Worm (Caenorhabditis elegans) whole organism, L4 larva: Measurements from ENCODE around the gene F49E11.2.

Experiments
- F49E8.2 ChIP-seq: sonication (generic microtip); optimal IDR thresholded peaks from 2 replicates; lab custom pipeline; 2016; ENCODE audit warnings: missing compliant biosample characterization, mild to moderate bottlenecking, missing genetic modification characterization, borderline replicate concordance
- Y105C5A.15 ChIP-seq: fragments of 200-800 bp; sonication (Bioruptor generic); IDR thresholded peaks from 2 replicates; pipeline ENCODE4 v1.3.6; 2022; ENCODE audit warnings: missing genetic modification characterization, missing compliant biosample characterization
- Y48G9A.11 ChIP-seq: fragments of 200-800 bp; sonication (Bioruptor generic); IDR thresholded peaks from 2 replicates; pipeline ENCODE4 v1.3.6; 2022; ENCODE audit warnings: missing genetic modification reagents, missing genetic modification characterization, missing compliant biosample characterization
- ZK337.2 ChIP-seq: fragments of 200-800 bp; sonication (Bioruptor generic); IDR thresholded peaks from 2 replicates; pipeline ENCODE4 v1.3.6; 2022; ENCODE audit warnings: missing genetic modification reagents, missing genetic modification characterization, missing compliant biosample characterization
- ZK546.5 ChIP-seq, 2 experiments: sonication (generic microtip); optimal IDR thresholded peaks; 2 replicates each; lab custom pipeline; 2017; ENCODE audit warnings: missing biosample characterization in 2 of 2, missing genetic modification characterization in 2 of 2
- aha-1 ChIP-seq: fragments of 150-350 bp; peaks from one replicate; lab custom pipeline; 2014; ENCODE audit warnings: missing biosample characterization, missing genetic modification characterization
- aly-2 ChIP-seq: sonication (generic microtip); optimal IDR thresholded peaks from 2 replicates; lab custom pipeline; 2018; ENCODE audit warnings: missing biosample characterization, missing genetic modification characterization
- ceh-20 ChIP-seq: fragments of 200-800 bp; sonication (Bioruptor generic); IDR thresholded peaks from 2 replicates; pipeline ENCODE4 v1.3.6; 2022; ENCODE audit warnings: missing genetic modification reagents, missing genetic modification characterization, missing compliant biosample characterization
- ceh-28 ChIP-seq: fragments of 150-350 bp; optimal IDR thresholded peaks from 2 replicates; lab custom pipeline; 2014; ENCODE audit warnings: missing biosample characterization, missing genetic modification reagents, missing genetic modification characterization
- daf-16 ChIP-seq, 3 experiments: sonication (generic microtip); optimal IDR thresholded peaks; 2 replicates each; lab custom pipeline; 2016 to 2017; ENCODE audit warnings: missing genetic modification characterization in 3 of 3, missing genetic modification reagents in 3 of 3, mild to moderate bottlenecking in 2 of 3, missing compliant biosample characterization in 2 of 3, missing biosample characterization in 1 of 3, moderate library complexity in 1 of 3
- dmd-6 ChIP-seq: fragments of 200-800 bp; sonication (Bioruptor generic); IDR thresholded peaks from 2 replicates; pipeline ENCODE4 v1.3.6; 2022; ENCODE audit warnings: missing genetic modification reagents, missing genetic modification characterization, missing compliant biosample characterization
- dmd-9 ChIP-seq: fragments of 200-800 bp; sonication (Bioruptor generic); IDR thresholded peaks from 2 replicates; pipeline ENCODE4 v1.3.6; 2022; ENCODE audit warnings: missing genetic modification reagents, missing genetic modification characterization, missing compliant biosample characterization
- dpl-1 ChIP-seq: fragments of 150-350 bp; optimal IDR thresholded peaks from 2 replicates; lab custom pipeline; 2014; ENCODE audit warnings: missing biosample characterization, missing genetic modification reagents, missing genetic modification characterization
- dve-1 ChIP-seq: sonication (generic microtip); optimal IDR thresholded peaks from 2 replicates; lab custom pipeline; 2017; ENCODE audit warnings: antibody characterized with exemption, mild to moderate bottlenecking, missing genetic modification characterization, missing compliant biosample characterization; ENCODE audit not compliant: insufficient read depth
- egl-27 ChIP-seq: sonication (generic microtip); optimal IDR thresholded peaks from 3 replicates; lab custom pipeline; 2017; ENCODE audit warnings: missing biosample characterization, missing genetic modification reagents, missing genetic modification characterization
- fkh-10 ChIP-seq: fragments of 150-350 bp; optimal IDR thresholded peaks from 2 replicates; lab custom pipeline; 2014; ENCODE audit warnings: missing biosample characterization, missing genetic modification reagents, missing genetic modification characterization
- hif-1 ChIP-seq, 2 experiments: sonication (generic microtip); optimal IDR thresholded peaks; 2 replicates each; lab custom pipeline; 2016 to 2017; ENCODE audit warnings: missing compliant biosample characterization in 2 of 2, missing genetic modification characterization in 2 of 2, missing genetic modification reagents in 2 of 2, missing genotype in 2 of 2, mild to moderate bottlenecking in 1 of 2
- hlh-11 ChIP-seq: fragments of 200-800 bp; sonication (Bioruptor generic); optimal IDR thresholded peaks from 2 replicates; lab custom pipeline; 2018; ENCODE audit warnings: mild to moderate bottlenecking, missing genetic modification characterization, missing compliant biosample characterization
- hlh-30 ChIP-seq: sonication (generic microtip); optimal IDR thresholded peaks from 2 replicates; lab custom pipeline; 2017; ENCODE audit warnings: antibody characterized with exemption, mild to moderate bottlenecking, missing genetic modification characterization, missing compliant biosample characterization; ENCODE audit not compliant: insufficient read depth
- lin-15B ChIP-seq: fragments of 150-350 bp; sonication (generic microtip); optimal IDR thresholded peaks from 3 replicates; lab custom pipeline; 2014; ENCODE audit warnings: missing biosample characterization, missing genetic modification characterization
- lin-29 ChIP-seq: fragments of 200-800 bp; sonication (Bioruptor generic); IDR thresholded peaks from 2 replicates; pipeline ENCODE4 v1.3.6; 2022; ENCODE audit warnings: missing genetic modification reagents, missing genetic modification characterization, missing compliant biosample characterization
- lin-39 ChIP-seq: fragments of 150-350 bp; optimal IDR thresholded peaks from 2 replicates; lab custom pipeline; 2014; ENCODE audit warnings: missing biosample characterization, missing genetic modification reagents, missing genetic modification characterization
- madf-9 ChIP-seq: fragments of 200-800 bp; sonication (Bioruptor generic); conservative IDR thresholded peaks from 2 replicates; pipeline ENCODE4 v1.3.6; 2022; ENCODE audit warnings: missing genetic modification reagents, missing genetic modification characterization, missing compliant biosample characterization
- mdl-1 ChIP-seq, 2 experiments: fragments of 150-350 bp in 1 of 2; sonication (generic microtip) in 1 of 2; optimal IDR thresholded peaks; 2 replicates each; lab custom pipeline; 2014 to 2017; ENCODE audit warnings: missing biosample characterization in 2 of 2, missing genetic modification characterization in 2 of 2
- mep-1 ChIP-seq: fragments of 150-350 bp; sonication (generic microtip); optimal IDR thresholded peaks from 3 replicates; lab custom pipeline; 2014; ENCODE audit warnings: missing biosample characterization, missing genetic modification characterization
- mes-2 ChIP-seq: sonication (generic microtip); optimal IDR thresholded peaks from 2 replicates; lab custom pipeline; 2016; ENCODE audit warnings: missing genotype, mild to moderate bottlenecking, missing genetic modification characterization, missing compliant biosample characterization; ENCODE audit not compliant: poor library complexity, severe bottlenecking
- nhr-28 ChIP-seq: fragments of 150-350 bp; optimal IDR thresholded peaks from 2 replicates; lab custom pipeline; 2014; ENCODE audit warnings: missing biosample characterization, missing genetic modification characterization
- nhr-48 ChIP-seq: sonication (generic microtip); optimal IDR thresholded peaks from 2 replicates; lab custom pipeline; 2016; ENCODE audit warnings: mild to moderate bottlenecking, missing genetic modification characterization, missing compliant biosample characterization
- nhr-6 ChIP-seq: fragments of 150-350 bp; optimal IDR thresholded peaks from 2 replicates; lab custom pipeline; 2014; ENCODE audit warnings: missing biosample characterization, missing genetic modification characterization
- nhr-77 ChIP-seq: fragments of 150-350 bp; optimal IDR thresholded peaks from 2 replicates; lab custom pipeline; 2014; ENCODE audit warnings: missing biosample characterization, missing genetic modification characterization
- pha-4 ChIP-seq, 2 experiments: fragments of 150-350 bp in 1 of 2; fragments of 200-800 bp in 1 of 2; sonication (Bioruptor generic) in 1 of 2; IDR thresholded peaks in 1 of 2; optimal IDR thresholded peaks in 1 of 2; 2 replicates each; pipeline versions ENCODE4 v1.3.6 to Lab custom; 2014 to 2022; ENCODE audit warnings: missing genetic modification characterization in 2 of 2, missing genetic modification reagents in 2 of 2, missing biosample characterization in 1 of 2, missing compliant biosample characterization in 1 of 2
- php-3 ChIP-seq: fragments of 200-800 bp; sonication (Bioruptor generic); IDR thresholded peaks from 2 replicates; pipeline ENCODE4 v1.3.6; 2022; ENCODE audit warnings: missing genetic modification reagents, missing genetic modification characterization, missing compliant biosample characterization
- pqm-1 ChIP-seq: sonication (generic microtip); optimal IDR thresholded peaks from 2 replicates; lab custom pipeline; 2017; ENCODE audit warnings: missing biosample characterization, missing genetic modification characterization
- sdz-12 ChIP-seq: fragments of 200-800 bp; sonication (Bioruptor generic); optimal IDR thresholded peaks from 2 replicates; lab custom pipeline; 2018; ENCODE audit warnings: mild to moderate bottlenecking, missing genetic modification characterization, missing compliant biosample characterization
- zfp-2 ChIP-seq: sonication (generic microtip); optimal IDR thresholded peaks from 2 replicates; lab custom pipeline; 2016; ENCODE audit warnings: mild to moderate bottlenecking, missing genetic modification characterization, missing compliant biosample characterization
- zip-2 ChIP-seq: fragments of 150-350 bp; optimal IDR thresholded peaks from 2 replicates; lab custom pipeline; 2014; ENCODE audit warnings: missing biosample characterization, missing genetic modification characterization
- ztf-7 ChIP-seq: fragments of 150-350 bp; optimal IDR thresholded peaks from 2 replicates; lab custom pipeline; 2014; ENCODE audit warnings: missing biosample characterization, missing genetic modification characterization

Gene F49E11.2

ce11 chrIV:13008405-13009208 lies 30.2 kb downstream of the F49E11.2 start, which contains the start of gene mbk-2:
Gene mbk-2 (plus strand): TSS chrIV:13009158.
- TF ChIP-seq nhr-48 (tag; lab: Kevin White, UChicago): no peak
- TF ChIP-seq php-3 (GFP tag; lab: Robert Waterston, UW): peak; percentile 72
- peak; percentile 58 for TF ChIP-seq hlh-11
- TF ChIP-seq hif-1 (tag; optimal IDR thresholded peaks at IDR 0.05; lab: Kevin White, UChicago): no peak
- no peak for TF ChIP-seq F49E8.2 (tag; lab: Kevin White, UChicago)
- peak; percentile 45 for TF ChIP-seq nhr-28 (tag; lab: Kevin White, UChicago)
- peak; percentile 9 for TF ChIP-seq hlh-30 (tag; lab: Kevin White, UChicago)
- TF ChIP-seq aha-1 (tag; lab: Kevin White, UChicago): peak; percentile 58
- peak; percentile 38 for TF ChIP-seq pqm-1 (tag; lab: Kevin White, UChicago)
- peak; percentile 7; the same call in 1 of the 2 replicates for TF ChIP-seq dmd-6 (GFP tag; lab: Robert Waterston, UW)
- TF ChIP-seq daf-16 (GFP tag; optimal IDR thresholded peaks at IDR 0.05; lab: Kevin White, UChicago): no peak
- TF ChIP-seq daf-16 (tag; optimal IDR thresholded peaks at IDR 0.05; lab: Kevin White, UChicago): peak; percentile 76
- peak; percentile 58 for TF ChIP-seq dve-1

- TF ChIP-seq lin-15B (tag; lab: Kevin White, UChicago) (no peak), ceh-28 (tag; lab: Kevin White, UChicago) (no peak), hlh-11 (peak; percentile 17), ZK546.5 (tag; optimal IDR thresholded peaks at IDR 0.05; lab: Kevin White, UChicago) (no peak), aha-1 (tag; lab: Kevin White, UChicago) (no peak), mes-2 (peak; percentile 42)
Measured at ce11 chrIV:12999087-12999486, 39.7 kb downstream of the F49E11.2 start.

- TF ChIP-seq hlh-30 (tag; lab: Kevin White, UChicago): peak; percentile 48
- peak; percentile 27 for TF ChIP-seq nhr-28 (tag; lab: Kevin White, UChicago)
- no peak for TF ChIP-seq mdl-1 (tag; optimal IDR thresholded peaks at IDR 0.05; lab: Kevin White, UChicago)
- TF ChIP-seq, all 104 proteins: peak for 2
Measured at ce11 chrIV:12997560-12997959, 41.2 kb downstream of the F49E11.2 start.

ce11 chrIV:12995886-12996285 lies 42.9 kb downstream of the F49E11.2 start, which contains the start of gene K10D11.7:
Gene K10D11.7 (minus strand): TSS chrIV:12995986.
- no peak for TF ChIP-seq hif-1 (tag; optimal IDR thresholded peaks at IDR 0.05; lab: Kevin White, UChicago)
- no peak for TF ChIP-seq dve-1
- TF ChIP-seq nhr-77 (tag; lab: Kevin White, UChicago): no peak
- TF ChIP-seq nhr-6: no peak
- TF ChIP-seq ztf-7: no peak
- no peak for TF ChIP-seq pha-4 (GFP tag; IDR thresholded peaks at IDR 0.05; lab: Robert Waterston, UW)
- no peak for TF ChIP-seq pha-4 (tag; optimal IDR thresholded peaks at IDR 0.05; lab: Kevin White, UChicago)
- TF ChIP-seq ZK337.2: no peak
- no peak for TF ChIP-seq zfp-2 (tag; lab: Kevin White, UChicago)
- no peak for TF ChIP-seq Y48G9A.11 (GFP tag; lab: Robert Waterston, UW)
- TF ChIP-seq lin-39: no peak
- TF ChIP-seq lin-15B (tag; lab: Kevin White, UChicago): no peak
- no peak for TF ChIP-seq egl-27 (tag; lab: Kevin White, UChicago)
- no peak for TF ChIP-seq zip-2 (tag; lab: Kevin White, UChicago)

ce11 chrIV:12994376-12994775 lies 44.4 kb downstream of the F49E11.2 start, which contains the start of gene K10D11.4:
Gene K10D11.4 (minus strand): TSS chrIV:12994476.
- TF ChIP-seq madf-9 (GFP tag; lab: Robert Waterston, UW) (no peak), Y105C5A.15 (no peak), dve-1 (no peak), mes-2 (no peak), mep-1 (tag; lab: Kevin White, UChicago) (no peak), dpl-1 (GFP tag; lab: Kevin White, UChicago) (no peak), ceh-20 (GFP tag; lab: Robert Waterston, UW) (no peak), lin-29 (no peak), hlh-11 (no peak), dmd-9 (GFP tag; lab: Robert Waterston, UW) (no peak), aly-2 (no peak), sdz-12 (GFP tag; lab: Kevin White, UChicago) (no peak), fkh-10 (GFP tag; lab: Kevin White, UChicago) (no peak)
